Worm (Caenorhabditis elegans) whole organism, L1 larva: ENCODE results near the gene nphp-2.

ENCODE experiments used
- C16A3.4 ChIP-seq: fragments of 150-350 bp; optimal IDR thresholded peaks from 2 replicates; lab custom pipeline; 2014; ENCODE audit warnings: missing biosample characterization, missing genetic modification characterization
- blmp-1 ChIP-seq: fragments of 150-350 bp; optimal IDR thresholded peaks from 2 replicates; lab custom pipeline; 2014; ENCODE audit warnings: missing biosample characterization, missing genetic modification characterization
- ceh-63 ChIP-seq: fragments of 200-800 bp; sonication (Bioruptor generic); optimal IDR thresholded peaks from 2 replicates; lab custom pipeline; 2018; ENCODE audit warnings: mild to moderate bottlenecking, missing genetic modification characterization, missing compliant biosample characterization
- ceh-8 ChIP-seq: fragments of 200-800 bp; sonication (Bioruptor generic); optimal IDR thresholded peaks from 2 replicates; lab custom pipeline; 2018; ENCODE audit warnings: mild to moderate bottlenecking, missing genetic modification characterization, moderate library complexity, missing compliant biosample characterization
- ceh-82 ChIP-seq, 3 experiments: fragments of 150-350 bp in 1 of 3; sonication (generic microtip) in 2 of 3; optimal IDR thresholded peaks; 2 replicates each; lab custom pipeline; 2014 to 2017; ENCODE audit warnings: missing biosample characterization in 3 of 3, missing genetic modification characterization in 3 of 3
- ceh-88 ChIP-seq: fragments of 200-800 bp; sonication (Bioruptor generic); IDR thresholded peaks from 2 replicates; pipeline ENCODE4 v1.3.6; 2022; ENCODE audit warnings: missing genetic modification characterization, missing compliant biosample characterization
- ceh-90 ChIP-seq: sonication (generic microtip); optimal IDR thresholded peaks from 2 replicates; lab custom pipeline; 2016; ENCODE audit warnings: missing genetic modification characterization, missing compliant biosample characterization
- ces-1 ChIP-seq: fragments of 150-350 bp; optimal IDR thresholded peaks from 2 replicates; lab custom pipeline; 2014; ENCODE audit warnings: missing biosample characterization, missing genetic modification reagents, missing genetic modification characterization
- dpl-1 ChIP-seq, 3 experiments: fragments of 150-350 bp in 2 of 3; sonication (generic microtip) in 1 of 3; optimal IDR thresholded peaks; 2 replicates each; lab custom pipeline; 2014 to 2017; ENCODE audit warnings: missing biosample characterization in 3 of 3, missing genetic modification characterization in 3 of 3, missing genetic modification reagents in 3 of 3
- efl-1 ChIP-seq, 4 experiments: fragments of 150-350 bp; optimal IDR thresholded peaks in 3 of 4; peaks in 1 of 4; 1 replicate in 1 of 4; 2 replicates in 3 of 4; lab custom pipeline; 2014; ENCODE audit warnings: missing biosample characterization in 2 of 4, missing genetic modification characterization in 2 of 4, missing genetic modification reagents in 2 of 4
- egl-27 ChIP-seq, 2 experiments: fragments of 150-350 bp in 1 of 2; sonication (generic microtip); optimal IDR thresholded peaks; 3 replicates each; lab custom pipeline; 2017 to 2018; ENCODE audit warnings: missing biosample characterization in 2 of 2, missing genetic modification characterization in 2 of 2, missing genetic modification reagents in 2 of 2
- elt-2 ChIP-seq: sonication (generic microtip); optimal IDR thresholded peaks from 2 replicates; lab custom pipeline; 2016; ENCODE audit warnings: missing genetic modification characterization, mild to moderate bottlenecking, inconsistent platforms, missing compliant biosample characterization, missing genetic modification reagents
- fkh-10 ChIP-seq: sonication (generic microtip); optimal IDR thresholded peaks from 2 replicates; lab custom pipeline; 2017; ENCODE audit warnings: missing biosample characterization, missing genetic modification reagents, missing genetic modification characterization
- hlh-17 ChIP-seq: fragments of 200-800 bp; sonication (Bioruptor generic); optimal IDR thresholded peaks from 2 replicates; lab custom pipeline; 2018; ENCODE audit warnings: missing genetic modification characterization, mild to moderate bottlenecking, missing compliant biosample characterization, moderate library complexity, borderline replicate concordance
- irx-1 ChIP-seq: sonication (generic microtip); optimal IDR thresholded peaks from 2 replicates; lab custom pipeline; 2016; ENCODE audit warnings: missing genetic modification characterization, missing compliant biosample characterization
- jun-1 ChIP-seq: fragments of 150-350 bp; optimal IDR thresholded peaks from 2 replicates; lab custom pipeline; 2014; ENCODE audit warnings: missing biosample characterization, missing genetic modification reagents, missing genetic modification characterization
- lin-13 ChIP-seq: fragments of 150-350 bp; optimal IDR thresholded peaks from 2 replicates; lab custom pipeline; 2014; ENCODE audit warnings: missing biosample characterization, missing genetic modification reagents, missing genetic modification characterization
- lin-15B ChIP-seq: fragments of 150-350 bp; sonication (generic microtip); optimal IDR thresholded peaks from 3 replicates; lab custom pipeline; 2014; ENCODE audit warnings: missing biosample characterization, missing genetic modification characterization
- lin-35 ChIP-seq, 2 experiments: fragments of 150-350 bp; optimal IDR thresholded peaks; 2 replicates each; lab custom pipeline; 2014; ENCODE audit warnings: missing biosample characterization in 2 of 2, missing genetic modification characterization in 2 of 2, missing genetic modification reagents in 2 of 2
- lin-39 ChIP-seq: fragments of 150-350 bp; optimal IDR thresholded peaks from 2 replicates; lab custom pipeline; 2014; ENCODE audit warnings: missing biosample characterization, missing genetic modification reagents, missing genetic modification characterization
- lir-3 ChIP-seq: sonication (generic microtip); optimal IDR thresholded peaks from 2 replicates; lab custom pipeline; 2016; ENCODE audit warnings: mild to moderate bottlenecking, missing genetic modification characterization, moderate library complexity, missing compliant biosample characterization; ENCODE audit not compliant: poor library complexity
- lsy-2 ChIP-seq, 2 experiments: fragments of 150-350 bp; optimal IDR thresholded peaks; 2 replicates each; lab custom pipeline; 2014; ENCODE audit warnings: missing biosample characterization in 2 of 2, missing genetic modification characterization in 2 of 2
- mdl-1 ChIP-seq, 2 experiments: fragments of 150-350 bp; optimal IDR thresholded peaks; 2 replicates each; lab custom pipeline; 2014 to 2017; ENCODE audit warnings: missing biosample characterization in 2 of 2, missing genetic modification characterization in 2 of 2, inconsistent platforms in 1 of 2
- mef-2 ChIP-seq: fragments of 150-350 bp; optimal IDR thresholded peaks from 2 replicates; lab custom pipeline; 2014; ENCODE audit warnings: missing biosample characterization, missing genetic modification characterization
- mep-1 ChIP-seq: fragments of 150-350 bp; optimal IDR thresholded peaks from 2 replicates; lab custom pipeline; 2014; ENCODE audit warnings: missing biosample characterization, missing genetic modification characterization
- nhr-19 ChIP-seq: fragments of 200-800 bp; sonication (Bioruptor generic); conservative IDR thresholded peaks from 2 replicates; pipeline ENCODE4 v1.3.6; 2022; ENCODE audit warnings: missing genetic modification characterization, missing compliant biosample characterization
- nhr-20 ChIP-seq: sonication (generic microtip); optimal IDR thresholded peaks from 2 replicates; lab custom pipeline; 2016; ENCODE audit warnings: mild to moderate bottlenecking, missing genetic modification characterization, missing compliant biosample characterization
- nhr-76 ChIP-seq: sonication (generic microtip); optimal IDR thresholded peaks from 2 replicates; lab custom pipeline; 2017; ENCODE audit warnings: missing biosample characterization, missing genetic modification characterization
- nhr-77 ChIP-seq: fragments of 150-350 bp; optimal IDR thresholded peaks from 2 replicates; lab custom pipeline; 2014; ENCODE audit warnings: missing biosample characterization, missing genetic modification characterization
- nhr-85 ChIP-seq: sonication (generic microtip); peaks from one replicate; lab custom pipeline; 2016; ENCODE audit warnings: missing genetic modification characterization, inconsistent platforms, missing compliant biosample characterization
- nhr-90 ChIP-seq: sonication (generic microtip); optimal IDR thresholded peaks from 2 replicates; lab custom pipeline; 2016; ENCODE audit warnings: mild to moderate bottlenecking, missing genetic modification characterization, missing compliant biosample characterization; ENCODE audit not compliant: poor library complexity
- pag-3 ChIP-seq: sonication (generic microtip); optimal IDR thresholded peaks from 2 replicates; lab custom pipeline; 2017; ENCODE audit warnings: missing genetic modification characterization, mild to moderate bottlenecking, missing compliant biosample characterization, antibody characterized with exemption, borderline replicate concordance; ENCODE audit not compliant: insufficient read depth
- rnt-1 ChIP-seq: sonication (generic microtip); optimal IDR thresholded peaks from 2 replicates; lab custom pipeline; 2016; ENCODE audit warnings: mild to moderate bottlenecking, missing genetic modification characterization, moderate library complexity, missing compliant biosample characterization
- skn-1 ChIP-seq: fragments of 150-350 bp; optimal IDR thresholded peaks from 2 replicates; lab custom pipeline; 2014; ENCODE audit warnings: missing biosample characterization, missing genetic modification characterization
- snpc-4 ChIP-seq: fragments of 150-350 bp; optimal IDR thresholded peaks from 2 replicates; lab custom pipeline; 2014; ENCODE audit warnings: missing biosample characterization, missing genetic modification characterization
- snu-23 ChIP-seq: sonication (generic microtip); optimal IDR thresholded peaks from 2 replicates; lab custom pipeline; 2016; ENCODE audit warnings: missing genetic modification characterization, missing compliant biosample characterization
- sptf-1 ChIP-seq: fragments of 150-350 bp; optimal IDR thresholded peaks from 2 replicates; lab custom pipeline; 2014; ENCODE audit warnings: missing biosample characterization, missing genetic modification characterization
- swsn-7 ChIP-seq: sonication (generic microtip); optimal IDR thresholded peaks from 2 replicates; lab custom pipeline; 2016; ENCODE audit warnings: missing genetic modification characterization, missing compliant biosample characterization
- tbx-2 ChIP-seq: sonication (generic microtip); optimal IDR thresholded peaks from 2 replicates; lab custom pipeline; 2016; ENCODE audit warnings: missing genetic modification characterization, missing compliant biosample characterization
- unc-30 ChIP-seq: sonication (generic microtip); optimal IDR thresholded peaks from 2 replicates; lab custom pipeline; 2017; ENCODE audit warnings: missing biosample characterization, missing genetic modification characterization
- unc-86 ChIP-seq: sonication (generic microtip); optimal IDR thresholded peaks from 2 replicates; lab custom pipeline; 2016; ENCODE audit warnings: missing genetic modification characterization, missing compliant biosample characterization
- unc-98 ChIP-seq: fragments of 200-800 bp; sonication (Bioruptor generic); IDR thresholded peaks from 2 replicates; pipeline ENCODE4 v1.3.6; 2022; ENCODE audit warnings: missing genetic modification characterization, missing compliant biosample characterization
- xbp-1 ChIP-seq: sonication (generic microtip); optimal IDR thresholded peaks from 2 replicates; lab custom pipeline; 2016; ENCODE audit warnings: missing genetic modification characterization, missing compliant biosample characterization
- zag-1 ChIP-seq: fragments of 150-350 bp; optimal IDR thresholded peaks from 2 replicates; lab custom pipeline; 2014; ENCODE audit warnings: missing biosample characterization, missing genetic modification characterization
- ztf-11 ChIP-seq, 2 experiments: sonication (generic microtip); optimal IDR thresholded peaks; 2 replicates each; lab custom pipeline; 2016 to 2017; ENCODE audit warnings: missing genetic modification characterization in 2 of 2, missing biosample characterization in 1 of 2, missing compliant biosample characterization in 1 of 2

Gene nphp-2

ce11 chrV:1908542-1908941, 13.0 kb downstream of the nphp-2 start, which contains the start of gene srp-3:
srp-3 (plus strand) TSS chrV:1908842.
- TF ChIP-seq unc-30 (tag; lab: Kevin White, UChicago) (no peak), zag-1 (no peak), nhr-77 (tag; lab: Kevin White, UChicago) (no peak), ceh-8 (GFP tag; lab: Kevin White, UChicago) (no peak), lin-39 (tag; lab: Kevin White, UChicago) (no peak), snu-23 (GFP tag; lab: Kevin White, UChicago) (no peak), nhr-90 (tag; lab: Kevin White, UChicago) (no peak), sptf-1 (tag; lab: Kevin White, UChicago) (no peak), mef-2 (tag; lab: Kevin White, UChicago) (no peak), ces-1 (GFP tag; lab: Kevin White, UChicago) (no peak), lin-35 (GFP tag; optimal IDR thresholded peaks at IDR 0.05; lab: Kevin White, UChicago) (no peak), ztf-11 (tag; optimal IDR thresholded peaks at IDR 0.05; lab: Kevin White, UChicago) (no peak), irx-1 (tag; lab: Kevin White, UChicago) (no peak)

DNA sequence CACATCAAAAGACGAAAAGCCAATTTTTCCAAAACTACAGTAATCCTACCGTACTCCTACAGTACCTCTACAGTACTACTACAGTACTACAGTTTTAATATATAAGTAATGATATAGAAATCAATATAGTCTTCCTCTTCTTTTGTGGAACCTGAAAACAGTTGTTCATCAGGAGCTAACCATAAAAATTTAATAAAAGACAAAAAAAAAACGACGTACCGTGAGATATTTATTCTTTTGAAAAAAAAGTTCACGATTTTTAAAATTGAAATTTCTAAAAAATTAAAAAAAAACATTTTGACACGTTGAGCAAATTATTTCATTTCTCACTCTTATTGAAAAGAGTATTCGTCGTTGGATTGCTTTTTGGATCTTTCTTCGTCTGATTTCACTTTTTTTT, 15.5 kb downstream of the nphp-2 start, which contains the start of gene Y32G9A.3:
TSS of gene Y32G9A.3 (plus strand) at position 301 of the 400 bp plus-strand sequence.
- TF ChIP-seq elt-2 (tag; lab: Kevin White, UChicago) (no peak), ceh-90 (no peak), sptf-1 (tag; lab: Kevin White, UChicago) (no peak), egl-27 (tag; optimal IDR thresholded peaks at IDR 0.05; lab: Kevin White, UChicago) (no peak), C16A3.4 (no peak), lir-3 (tag; lab: Kevin White, UChicago) (no peak), unc-98 (no peak), unc-86 (tag; lab: Kevin White, UChicago) (no peak), ceh-8 (GFP tag; lab: Kevin White, UChicago) (no peak), rnt-1 (tag; lab: Kevin White, UChicago) (no peak), lin-39 (tag; lab: Kevin White, UChicago) (no peak), lin-15B (tag; lab: Kevin White, UChicago) (no peak), ceh-88 (GFP tag; lab: Robert Waterston, UW) (no peak), dpl-1 (GFP tag; optimal IDR thresholded peaks at IDR 0.05; lab: Kevin White, UChicago) (no peak), fkh-10 (GFP tag; lab: Kevin White, UChicago) (no peak)

DNA sequence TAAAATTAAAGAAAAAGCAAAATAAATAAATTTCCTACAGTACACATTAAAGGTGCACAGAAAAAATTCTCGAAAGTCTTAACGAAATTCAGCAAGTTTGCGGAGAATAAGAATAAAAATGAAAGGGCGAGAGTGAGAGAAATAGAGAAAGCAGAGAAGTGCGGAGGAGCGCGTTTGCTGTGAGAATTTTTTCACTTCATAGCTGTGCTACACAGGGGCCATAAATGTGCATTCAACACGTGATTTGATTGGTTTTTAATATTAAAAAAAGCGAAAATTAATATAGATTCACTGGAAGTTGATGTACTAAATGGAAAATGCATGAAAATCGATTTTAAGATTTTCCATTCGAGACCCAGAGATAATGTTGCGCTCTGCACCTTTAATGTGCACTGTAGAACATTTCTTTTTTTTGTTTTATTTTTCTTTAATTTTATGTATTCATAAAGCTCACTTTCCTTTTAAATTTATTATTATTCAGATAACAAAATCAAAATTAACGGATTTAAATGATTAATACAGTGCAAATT, 22.5 kb downstream of the nphp-2 start, which contains the start of gene Y32G9A.2:
TSS of gene Y32G9A.2 (plus strand) at position 480 of the 530 bp plus-strand sequence.
- TF ChIP-seq ceh-82 (tag; optimal IDR thresholded peaks at IDR 0.05; lab: Kevin White, UChicago) (peak in 1 of 3 experiments; percentile 36), pag-3 (tag; lab: Kevin White, UChicago) (no peak), jun-1 (tag; lab: Kevin White, UChicago) (no peak), nhr-77 (tag; lab: Kevin White, UChicago) (peak; percentile 16), skn-1 (tag; lab: Kevin White, UChicago) (peak; percentile 43), snu-23 (GFP tag; lab: Kevin White, UChicago) (peak; percentile 63), mdl-1 (tag; optimal IDR thresholded peaks at IDR 0.05; lab: Kevin White, UChicago) (no peak), nhr-90 (tag; lab: Kevin White, UChicago) (peak; percentile 42), lin-13 (GFP tag; lab: Kevin White, UChicago) (peak; percentile 35), xbp-1 (tag; lab: Kevin White, UChicago) (peak; percentile 1), nhr-76 (no peak), lin-39 (tag; lab: Kevin White, UChicago) (no peak), dpl-1 (GFP tag; optimal IDR thresholded peaks at IDR 0.05; lab: Kevin White, UChicago) (peak; percentile 43 to 62 (median 61)), efl-1 (optimal IDR thresholded peaks at IDR 0.05; lab: Kevin White, UChicago) (peak; percentile 62 to 64), efl-1 (GFP tag; optimal IDR thresholded peaks at IDR 0.05 in 1 of 2; lab: Kevin White, UChicago) (peak; percentile 59 to 94), rnt-1 (tag; lab: Kevin White, UChicago) (peak; percentile 45), unc-86 (tag; lab: Kevin White, UChicago) (no peak), nhr-19 (GFP tag; lab: Robert Waterston, UW) (no peak), nhr-85 (tag; lab: Kevin White, UChicago) (peak; percentile 68), elt-2 (tag; lab: Kevin White, UChicago) (no peak), C16A3.4 (peak; percentile 53), ceh-88 (GFP tag; lab: Robert Waterston, UW) (no peak), tbx-2 (tag; lab: Kevin White, UChicago) (peak; percentile 32), nhr-20 (tag; lab: Kevin White, UChicago) (peak; percentile 49), blmp-1 (tag; lab: Kevin White, UChicago) (peak; percentile 81), lin-15B (tag; lab: Kevin White, UChicago) (peak; percentile 22), ceh-63 (no peak), swsn-7 (tag; lab: Kevin White, UChicago) (peak; percentile 30), snpc-4 (tag; lab: Kevin White, UChicago) (no peak), mep-1 (tag; lab: Kevin White, UChicago) (no peak), hlh-17 (GFP tag; lab: Kevin White, UChicago) (no peak), lin-35 (GFP tag; optimal IDR thresholded peaks at IDR 0.05; lab: Kevin White, UChicago) (peak; percentile 51 to 78), lsy-2 (tag; optimal IDR thresholded peaks at IDR 0.05; lab: Kevin White, UChicago) (peak in 1 of 2 experiments; percentile 72)
